Fruit fly (Drosophila melanogaster): ENCODE data around the gene CG12680.

- TF ChIP-seq CG8478 (optimal IDR thresholded peaks at IDR 0.05) (no peak), CTCF (optimal IDR thresholded peaks at IDR 0.05) (no peak)
Measured at dm6 chrX:4969926-4970325, 27.3 kb upstream of the CG12680 start.

All from S2 (cell line).